Fruit fly (Drosophila melanogaster) whole organism, adult: ENCODE measurements around the gene CG14451.

Experiments used
- CG33017 ChIP-seq: fragments of 200-800 bp; sonication (Bioruptor generic); optimal IDR thresholded peaks from 2 replicates; lab custom pipeline; 2018; ENCODE audit warnings: missing biosample characterization, mild to moderate bottlenecking, missing genetic modification characterization, moderate library complexity
- Crg-1 ChIP-seq: fragments of 200-800 bp; sonication (Bioruptor generic); optimal IDR thresholded peaks from 2 replicates; lab custom pipeline; 2016; ENCODE audit warnings: missing biosample characterization, missing genetic modification characterization
- Hr96 ChIP-seq: fragments of 200-800 bp; sonication (Bioruptor generic); optimal IDR thresholded peaks from 2 replicates; lab custom pipeline; 2016; ENCODE audit warnings: missing biosample characterization, missing genetic modification characterization
- kay ChIP-seq: fragments of 200-800 bp; sonication (Bioruptor generic); peaks from one replicate; lab custom pipeline; 2016; ENCODE audit warnings: missing biosample characterization, missing genetic modification characterization, borderline replicate concordance

dm6 chr3L:22695653-22696052, 26.2 kb downstream of the CG14451 start, which contains the start of gene CG14452:
- TF ChIP-seq kay (no peak), Crg-1 (no peak), Hr96 (GFP tag; lab: Kevin White, UChicago) (no peak), CG33017 (no peak)
